Fruit fly (Drosophila melanogaster): ENCODE data around the gene CG7968.

Gene CG7968

dm6 chr2L:13833058-13833457 lies 16.1 kb upstream of the CG7968 start, which contains the start of the genes GatC, PolG2 and Polr2C (continued):
- no peak for TF ChIP-seq Dbx (GFP tag; IDR thresholded peaks at IDR 0.05)
- no peak for TF ChIP-seq CG11695 (GFP tag; IDR thresholded peaks at IDR 0.05)
- peak; percentile 66 for TF ChIP-seq CG2116 (GFP tag; optimal IDR thresholded peaks at IDR 0.05)
- TF ChIP-seq otp (GFP tag; IDR thresholded peaks at IDR 0.05), result no peak
- TF ChIP-seq CG6854 (GFP tag; optimal IDR thresholded peaks at IDR 0.05), result no peak
- TF ChIP-seq PHDP (tag; optimal IDR thresholded peaks at IDR 0.05), result no peak
- peak; percentile 23 for TF ChIP-seq tx (GFP tag; optimal IDR thresholded peaks at IDR 0.05)
- TF ChIP-seq vnd (GFP tag; IDR thresholded peaks at IDR 0.05; ENCODE audit: partially characterized antibody), result peak; percentile 82
- peak; percentile 62 for TF ChIP-seq CG13775 (GFP tag; optimal IDR thresholded peaks at IDR 0.05)
- no peak for TF ChIP-seq CG2202 (tag; optimal IDR thresholded peaks at IDR 0.05)
- no peak for TF ChIP-seq CG15479 (GFP tag; optimal IDR thresholded peaks at IDR 0.05)
- TF ChIP-seq CG3163 (GFP tag; optimal IDR thresholded peaks at IDR 0.05), result no peak
- no peak for TF ChIP-seq az2 (GFP tag; optimal IDR thresholded peaks at IDR 0.05)
- peak; percentile 6; the same call in 1 of the 2 replicates for TF ChIP-seq CG42726 (GFP tag; IDR thresholded peaks at IDR 0.05; ENCODE audit: partially characterized antibody)
- TF ChIP-seq fru (optimal IDR thresholded peaks at IDR 0.05), result no peak
- TF ChIP-seq Atf3 (GFP tag; optimal IDR thresholded peaks at IDR 0.05), result peak; percentile 35
- TF ChIP-seq croc (GFP tag; conservative IDR thresholded peaks at IDR 0.05), result no peak
- TF ChIP-seq CG14860 (GFP tag; IDR thresholded peaks at IDR 0.05; ENCODE audit: partially characterized antibody), result peak; percentile 76
- TF ChIP-seq MESR4 (GFP tag; optimal IDR thresholded peaks at IDR 0.05), result peak; percentile 22
- TF ChIP-seq H2.0 (GFP tag; IDR thresholded peaks at IDR 0.05), result peak; percentile 31; the same call in 1 of the 2 replicates
- TF ChIP-seq YL-1 (GFP tag; optimal IDR thresholded peaks at IDR 0.05), result peak; percentile 62
- peak; percentile 53 for TF ChIP-seq CG17829 (tag; optimal IDR thresholded peaks at IDR 0.05)
- peak; percentile 87 for TF ChIP-seq ato (GFP tag; IDR thresholded peaks at IDR 0.05; ENCODE audit: partially characterized antibody)
- no peak for TF ChIP-seq CG11723 (GFP tag; optimal IDR thresholded peaks at IDR 0.05)
- peak; percentile 65 for TF ChIP-seq grau (tag; optimal IDR thresholded peaks at IDR 0.05)
- TF ChIP-seq CG11398 (GFP tag; optimal IDR thresholded peaks at IDR 0.05), result no peak
- TF ChIP-seq ap (GFP tag; IDR thresholded peaks at IDR 0.05), result no peak
- TF ChIP-seq HLH54F (GFP tag; optimal IDR thresholded peaks at IDR 0.05), result peak; percentile 41
- no peak for TF ChIP-seq CG11085 (GFP tag; IDR thresholded peaks at IDR 0.05)
- no peak for TF ChIP-seq sqz (GFP tag; optimal IDR thresholded peaks at IDR 0.05)
- TF ChIP-seq CG8290 (GFP tag; optimal IDR thresholded peaks at IDR 0.05), result no peak
- TF ChIP-seq CG8290 (tag; optimal IDR thresholded peaks at IDR 0.05), result no peak
- no peak for TF ChIP-seq ranshi (GFP tag; IDR thresholded peaks at IDR 0.05)
- TF ChIP-seq CG4360 (GFP tag; IDR thresholded peaks at IDR 0.05), result no peak
- TF ChIP-seq HmgD (GFP tag; optimal IDR thresholded peaks at IDR 0.05), result peak; percentile 65
- TF ChIP-seq Dfd (GFP tag; optimal IDR thresholded peaks at IDR 0.05), result no peak
- peak; percentile 70 for TF ChIP-seq CG2120 (GFP tag; optimal IDR thresholded peaks at IDR 0.05)
- TF ChIP-seq jumu (GFP tag; optimal IDR thresholded peaks at IDR 0.05), result peak; percentile 35
- peak; percentile 78 for TF ChIP-seq CG16813 (GFP tag; IDR thresholded peaks at IDR 0.05; ENCODE audit: partially characterized antibody)
- TF ChIP-seq hkb (optimal IDR thresholded peaks at IDR 0.05), result peak; percentile 74
- no peak for TF ChIP-seq hkb (GFP tag; IDR thresholded peaks at IDR 0.05)
- TF ChIP-seq CTCF (GFP tag; optimal IDR thresholded peaks at IDR 0.05), result no peak
- TF ChIP-seq Sry-δ (GFP tag; optimal IDR thresholded peaks at IDR 0.05), result peak; percentile 95
- TF ChIP-seq zfh1 (GFP tag; IDR thresholded peaks at IDR 0.05), result peak; percentile 52; the same call in 1 of the 3 replicates
- TF ChIP-seq CG4707 (GFP tag; optimal IDR thresholded peaks at IDR 0.05), result no peak
- TF ChIP-seq Opbp (GFP tag; IDR thresholded peaks at IDR 0.05; ENCODE audit: partially characterized antibody), result peak; percentile 79; the same call in 2 of the 3 replicates
- TF ChIP-seq Kr (GFP tag; optimal IDR thresholded peaks at IDR 0.05), result peak; percentile 83
- peak; percentile 82 for TF ChIP-seq CG15514 (GFP tag; optimal IDR thresholded peaks at IDR 0.05)
- no peak for TF ChIP-seq dan (GFP tag; IDR thresholded peaks at IDR 0.05)
- no peak for TF ChIP-seq slp2 (GFP tag; optimal IDR thresholded peaks at IDR 0.05)
- TF ChIP-seq Spps (tag; optimal IDR thresholded peaks at IDR 0.05), result no peak
- no peak for TF ChIP-seq dati (GFP tag; IDR thresholded peaks at IDR 0.05)
- TF ChIP-seq CG3838 (GFP tag; optimal IDR thresholded peaks at IDR 0.05), result peak; percentile 60
